Fruit fly (Drosophila melanogaster) whole organism, prepupa: ENCODE data around the gene CG32241.

Experiments
- Sox102F ChIP-seq: fragments of 200-800 bp; sonication (Bioruptor generic); optimal IDR thresholded peaks from 2 replicates; lab custom pipeline; 2016; ENCODE audit warnings: missing biosample characterization, mild to moderate bottlenecking, missing genetic modification characterization
- fd59A ChIP-seq: fragments of 200-800 bp; sonication (Bioruptor generic); optimal IDR thresholded peaks from 2 replicates; lab custom pipeline; 2017; ENCODE audit warnings: missing biosample characterization, mild to moderate bottlenecking, missing genetic modification characterization, missing genetic modification reagents
- ss ChIP-seq, 2 experiments: fragments of 200-800 bp; sonication (Bioruptor generic); optimal IDR thresholded peaks; 2 replicates in 1 of 2; 3 replicates in 1 of 2; lab custom pipeline; 2017 to 2018; ENCODE audit warnings: mild to moderate bottlenecking in 2 of 2, missing biosample characterization in 2 of 2, missing genetic modification characterization in 2 of 2, moderate library complexity in 1 of 2

DNA sequence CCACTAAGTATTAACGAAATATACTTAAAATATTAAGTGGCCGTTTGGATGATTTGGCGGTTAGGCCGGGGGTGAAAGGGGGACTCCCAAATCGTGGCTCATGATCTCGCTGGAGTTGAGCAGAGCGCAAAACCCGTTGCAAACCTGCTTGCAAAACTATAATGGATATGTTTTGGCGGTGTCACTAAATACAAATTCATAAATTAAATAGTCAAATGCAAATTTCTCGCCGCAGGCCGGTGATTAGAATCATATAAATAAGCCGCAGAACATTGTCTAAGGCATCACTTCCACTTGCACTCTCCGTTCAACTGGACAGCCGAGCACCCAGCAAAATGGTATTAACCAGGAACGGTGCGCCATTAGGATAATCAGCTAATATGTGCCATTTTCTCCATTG lies 16.1 kb upstream of the CG32241 start, which contains the start of gene CG11350:
- TF ChIP-seq ss (GFP tag; optimal IDR thresholded peaks at IDR 0.05; lab: Kevin White, UChicago) = no peak
- no peak for TF ChIP-seq Sox102F (GFP tag; lab: Kevin White, UChicago)
- TF ChIP-seq fd59A (GFP tag; lab: Kevin White, UChicago) = no peak
